Fruit fly (Drosophila melanogaster) whole organism, embryonic: ENCODE results near the gene CG4645.

ENCODE experiments used
- C15 ChIP-seq: fragments of 200-800 bp; sonication (Bioruptor generic); IDR thresholded peaks from 3 replicates; pipeline ENCODE4 v1.3.6; 2022; ENCODE audit warnings: missing biosample characterization, missing genetic modification characterization
- CG10147 ChIP-seq: fragments of 200-800 bp; sonication (Bioruptor generic); optimal IDR thresholded peaks from 2 replicates; lab custom pipeline; 2019; ENCODE audit warnings: missing biosample characterization, mild to moderate bottlenecking, missing genetic modification characterization, moderate library complexity
- CG10209 ChIP-seq: fragments of 200-800 bp; sonication (Bioruptor generic); optimal IDR thresholded peaks from 3 replicates; lab custom pipeline; 2017; ENCODE audit warnings: missing biosample characterization, mild to moderate bottlenecking, missing genetic modification characterization, missing genetic modification reagents
- CG11247 ChIP-seq: fragments of 200-800 bp; sonication (Bioruptor generic); IDR thresholded peaks from 2 replicates; pipeline ENCODE4 v1.3.6; 2022; ENCODE audit warnings: missing biosample characterization, missing genetic modification characterization
- CG11695 ChIP-seq: fragments of 200-800 bp; sonication (Bioruptor generic); IDR thresholded peaks from 3 replicates; pipeline ENCODE4 v1.3.6; 2022; ENCODE audit warnings: missing biosample characterization, missing genetic modification characterization
- CG11696 ChIP-seq: fragments of 200-800 bp; sonication (Bioruptor generic); IDR thresholded peaks from 2 replicates; pipeline ENCODE4 v1.3.6; 2022; ENCODE audit warnings: missing biosample characterization, missing genetic modification characterization
- CG12769 ChIP-seq: fragments of 200-800 bp; sonication (Bioruptor generic); optimal IDR thresholded peaks from 2 replicates; lab custom pipeline; 2019; ENCODE audit warnings: missing biosample characterization, mild to moderate bottlenecking, missing genetic modification characterization, moderate library complexity
- CG15269 ChIP-seq: fragments of 200-800 bp; sonication (Bioruptor generic); optimal IDR thresholded peaks from 2 replicates; lab custom pipeline; 2018; ENCODE audit warnings: missing biosample characterization, mild to moderate bottlenecking, missing genetic modification characterization, moderate library complexity
- CG1602 ChIP-seq: fragments of 200-800 bp; sonication (Bioruptor generic); optimal IDR thresholded peaks from 3 replicates; lab custom pipeline; 2016; ENCODE audit warnings: missing biosample characterization, missing genetic modification characterization
- CG17186 ChIP-seq: fragments of 200-800 bp; sonication (Bioruptor generic); optimal IDR thresholded peaks from 3 replicates; lab custom pipeline; 2017; ENCODE audit warnings: missing biosample characterization, missing genetic modification reagents, missing genetic modification characterization
- CG17359 ChIP-seq: fragments of 200-800 bp; sonication (Bioruptor generic); optimal IDR thresholded peaks from 3 replicates; lab custom pipeline; 2018; ENCODE audit warnings: missing biosample characterization, mild to moderate bottlenecking, missing genetic modification characterization, moderate library complexity
- CG17568 ChIP-seq: fragments of 200-800 bp; sonication (Bioruptor generic); optimal IDR thresholded peaks from 2 replicates; lab custom pipeline; 2018; ENCODE audit warnings: missing biosample characterization, mild to moderate bottlenecking, missing genetic modification characterization, moderate library complexity
- CG30020 ChIP-seq: fragments of 200-800 bp; optimal IDR thresholded peaks from 2 replicates; lab custom pipeline; 2019; ENCODE audit warnings: missing biosample characterization, mild to moderate bottlenecking, missing genetic modification characterization, moderate library complexity
- CG8388 ChIP-seq: fragments of 200-800 bp; sonication (Bioruptor generic); optimal IDR thresholded peaks from 2 replicates; lab custom pipeline; 2019; ENCODE audit warnings: missing biosample characterization, mild to moderate bottlenecking, missing genetic modification characterization, moderate library complexity
- CG9932 ChIP-seq: fragments of 200-800 bp; sonication (Bioruptor generic); IDR thresholded peaks from 2 replicates; pipeline ENCODE4 v1.3.6; 2022; ENCODE audit warnings: missing biosample characterization, missing genetic modification characterization
- CHES-1-like ChIP-seq: fragments of 200-800 bp; sonication (Bioruptor generic); optimal IDR thresholded peaks from 2 replicates; lab custom pipeline; 2016; ENCODE audit warnings: missing biosample characterization, missing genetic modification characterization
- Camta ChIP-seq: fragments of 200-800 bp; sonication (Bioruptor generic); optimal IDR thresholded peaks from 2 replicates; lab custom pipeline; 2016; ENCODE audit warnings: missing biosample characterization, missing genetic modification characterization
- Dbx ChIP-seq: fragments of 200-800 bp; sonication (Bioruptor generic); IDR thresholded peaks from 3 replicates; pipeline ENCODE4 v1.3.6; 2022; ENCODE audit warnings: missing biosample characterization, missing genetic modification characterization
- Drgx ChIP-seq: fragments of 200-800 bp; sonication (Bioruptor generic); IDR thresholded peaks from 2 replicates; pipeline ENCODE4 v1.3.6; 2022; ENCODE audit warnings: missing biosample characterization, missing genetic modification characterization
- Gsc ChIP-seq: fragments of 200-800 bp; sonication (Bioruptor generic); IDR thresholded peaks from 2 replicates; pipeline ENCODE4 v1.3.6; 2022; ENCODE audit warnings: missing biosample characterization, missing genetic modification characterization
- H2.0 ChIP-seq: fragments of 200-800 bp; sonication (Bioruptor generic); IDR thresholded peaks from 2 replicates; pipeline ENCODE4 v1.3.6; 2022; ENCODE audit warnings: missing biosample characterization, missing genetic modification characterization
- HHEX ChIP-seq: fragments of 200-800 bp; sonication (Bioruptor generic); optimal IDR thresholded peaks from 3 replicates; lab custom pipeline; 2017; ENCODE audit warnings: missing biosample characterization, mild to moderate bottlenecking, missing genetic modification characterization, missing genetic modification reagents
- HLH3B ChIP-seq: fragments of 200-800 bp; sonication (Bioruptor generic); IDR thresholded peaks from 2 replicates; pipeline ENCODE4 v1.3.6; 2022; ENCODE audit warnings: missing biosample characterization, missing genetic modification characterization
- Hand ChIP-seq: fragments of 200-800 bp; sonication (Bioruptor generic); optimal IDR thresholded peaks from 2 replicates; lab custom pipeline; 2017; ENCODE audit warnings: mild to moderate bottlenecking, missing biosample characterization, missing genetic modification reagents, missing genetic modification characterization
- Nf-YB ChIP-seq: fragments of 200-800 bp; sonication (Bioruptor generic); optimal IDR thresholded peaks from 3 replicates; lab custom pipeline; 2019; ENCODE audit warnings: missing biosample characterization, mild to moderate bottlenecking, missing genetic modification characterization, moderate library complexity
- Oaz ChIP-seq: fragments of 200-800 bp; sonication (Bioruptor generic); IDR thresholded peaks from 2 replicates; pipeline ENCODE4 v1.3.6; 2022; ENCODE audit warnings: missing biosample characterization, missing genetic modification characterization
- Pdp1 ChIP-seq, 2 experiments: fragments of 200-800 bp; sonication (Bioruptor generic); optimal IDR thresholded peaks; 3 replicates each; lab custom pipeline; 2016; ENCODE audit warnings: missing biosample characterization in 2 of 2, missing genetic modification characterization in 2 of 2, mild to moderate bottlenecking in 1 of 2, moderate library complexity in 1 of 2
- Ptx1 ChIP-seq: fragments of 200-800 bp; sonication (Bioruptor generic); IDR thresholded peaks from 2 replicates; pipeline ENCODE4 v1.3.6; 2022; ENCODE audit warnings: missing biosample characterization, missing genetic modification characterization
- Spps ChIP-seq: fragments of 200-800 bp; sonication (Bioruptor generic); optimal IDR thresholded peaks from 2 replicates; lab custom pipeline; 2018; ENCODE audit warnings: missing biosample characterization, mild to moderate bottlenecking, missing genetic modification characterization
- Ssrp ChIP-seq: fragments of 200-800 bp; sonication (Bioruptor generic); optimal IDR thresholded peaks from 2 replicates; lab custom pipeline; 2018; ENCODE audit warnings: missing biosample characterization, mild to moderate bottlenecking, missing genetic modification characterization, moderate library complexity
- Xbp1 ChIP-seq: fragments of 200-800 bp; sonication (Bioruptor generic); optimal IDR thresholded peaks from 3 replicates; lab custom pipeline; 2016; ENCODE audit warnings: missing biosample characterization, mild to moderate bottlenecking, missing genetic modification characterization
- ara ChIP-seq: fragments of 200-800 bp; sonication (Bioruptor generic); IDR thresholded peaks from 2 replicates; pipeline ENCODE4 v1.3.6; 2022; ENCODE audit warnings: missing biosample characterization, missing genetic modification characterization
- crc ChIP-seq: fragments of 200-800 bp; sonication (Bioruptor generic); optimal IDR thresholded peaks from 2 replicates; lab custom pipeline; 2016; ENCODE audit warnings: missing biosample characterization, missing genetic modification characterization
- dysf ChIP-seq: fragments of 200-800 bp; sonication (Bioruptor generic); IDR thresholded peaks from 3 replicates; pipeline ENCODE4 v1.3.6; 2022; ENCODE audit warnings: missing biosample characterization, missing genetic modification characterization
- ewg ChIP-seq: fragments of 200-800 bp; sonication (Bioruptor generic); optimal IDR thresholded peaks from 3 replicates; lab custom pipeline; 2017; ENCODE audit warnings: mild to moderate bottlenecking, missing biosample characterization, missing genetic modification reagents, missing genetic modification characterization
- exex ChIP-seq: fragments of 200-800 bp; sonication (Bioruptor generic); optimal IDR thresholded peaks from 4 replicates; lab custom pipeline; 2018; ENCODE audit warnings: missing biosample characterization, mild to moderate bottlenecking, missing genetic modification characterization, moderate library complexity
- hbn ChIP-seq: fragments of 200-800 bp; sonication (Bioruptor generic); IDR thresholded peaks from 2 replicates; pipeline ENCODE4 v1.3.6; 2022; ENCODE audit warnings: missing biosample characterization, missing genetic modification characterization; ENCODE audit not compliant: partially characterized antibody
- lmd ChIP-seq: fragments of 200-800 bp; sonication (Bioruptor generic); IDR thresholded peaks from 2 replicates; pipeline ENCODE4 v1.3.6; 2022; ENCODE audit warnings: missing biosample characterization, missing genetic modification characterization
- nmo ChIP-seq: fragments of 200-800 bp; sonication (Bioruptor generic); optimal IDR thresholded peaks from 2 replicates; lab custom pipeline; 2018; ENCODE audit warnings: missing biosample characterization, mild to moderate bottlenecking, missing genetic modification characterization, moderate library complexity
- odd ChIP-seq: fragments of 200-800 bp; sonication (Bioruptor generic); optimal IDR thresholded peaks from 2 replicates; lab custom pipeline; 2017; ENCODE audit warnings: missing biosample characterization, mild to moderate bottlenecking, missing genetic modification characterization
- prd ChIP-seq, 3 experiments: fragments of >200 bp in 2 of 3; fragments of 200-800 bp in 1 of 3; sonication (Bioruptor generic) in 1 of 3; optimal IDR thresholded peaks in 2 of 3; IDR thresholded peaks in 1 of 3; 2 replicates in 2 of 3; 3 replicates in 1 of 3; pipeline versions ENCODE4 v1.3.6 to Lab custom; 2017 to 2022; ENCODE audit warnings: missing biosample characterization in 1 of 3, missing genetic modification characterization in 1 of 3
- sens ChIP-seq: fragments of 200-800 bp; sonication (Bioruptor generic); peaks from one replicate; lab custom pipeline; 2016; ENCODE audit warnings: missing biosample characterization, missing genetic modification characterization
- sim ChIP-seq: fragments of 200-800 bp; sonication (Bioruptor generic); IDR thresholded peaks from 2 replicates; pipeline ENCODE4 v1.3.6; 2022; ENCODE audit warnings: missing biosample characterization, missing genetic modification characterization
- tna ChIP-seq: fragments of 200-800 bp; sonication (Bioruptor generic); IDR thresholded peaks from 2 replicates; pipeline ENCODE4 v1.3.6; 2022; ENCODE audit warnings: missing biosample characterization, missing genetic modification characterization; ENCODE audit not compliant: partially characterized antibody
- vvl ChIP-seq: fragments of 200-800 bp; sonication (Bioruptor generic); IDR thresholded peaks from 2 replicates; pipeline ENCODE4 v1.3.6; 2022; ENCODE audit warnings: missing biosample characterization, missing genetic modification characterization
- zen ChIP-seq: fragments of 200-800 bp; sonication (Bioruptor generic); optimal IDR thresholded peaks from 3 replicates; lab custom pipeline; 2018; ENCODE audit warnings: missing biosample characterization, mild to moderate bottlenecking, missing genetic modification characterization, moderate library complexity
- zf30C ChIP-seq: fragments of 200-800 bp; sonication (Bioruptor generic); optimal IDR thresholded peaks from 3 replicates; lab custom pipeline; 2018; ENCODE audit warnings: missing biosample characterization, mild to moderate bottlenecking, missing genetic modification characterization

CG4645 gene

DNA sequence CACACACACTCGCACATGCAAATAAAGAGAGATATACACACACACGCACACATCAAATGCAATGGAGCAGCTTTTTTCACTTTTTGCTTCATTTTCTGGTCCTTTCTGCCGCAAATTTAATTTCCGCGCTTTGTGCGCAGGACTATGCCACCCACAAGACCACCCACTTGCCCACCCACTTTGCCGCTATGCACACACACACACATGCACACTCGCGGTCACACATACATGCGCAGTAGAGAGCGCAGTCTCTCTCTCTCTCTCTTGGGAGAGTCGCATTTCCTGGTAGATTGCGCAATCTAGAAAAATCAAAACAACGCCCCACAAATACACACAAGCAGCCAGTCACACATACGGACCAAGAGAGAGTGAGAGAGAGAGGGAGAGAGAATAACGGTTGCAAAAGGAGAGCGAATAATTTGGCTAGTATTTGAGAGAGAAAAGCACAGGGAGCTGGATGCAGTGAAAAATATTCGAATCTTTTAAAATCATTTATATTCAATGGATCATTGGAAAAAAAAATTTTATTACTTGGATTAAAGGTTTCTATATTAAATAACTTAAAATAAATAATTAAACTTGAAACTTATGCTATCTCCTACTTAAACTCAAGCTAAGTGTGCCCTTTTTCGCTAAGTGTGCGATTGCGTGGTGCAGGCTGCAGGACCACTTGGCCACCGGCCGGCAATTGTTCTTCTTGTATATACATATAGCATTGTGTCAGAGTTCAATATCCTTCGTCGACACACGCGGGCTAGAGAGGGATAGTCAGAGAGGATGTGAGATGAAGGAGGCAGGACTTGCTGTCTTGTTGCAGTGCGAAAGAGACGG, 15.9 kb downstream of the CG4645 start (continued):
- TF ChIP-seq CG11695 (GFP tag; lab: Robert Waterston, UW): peak; percentile 76
- TF ChIP-seq CG15269 (tag; lab: Kevin White, UChicago): peak; percentile 46
- TF ChIP-seq Hand (GFP tag; lab: Kevin White, UChicago): peak; percentile 48
- peak; percentile 91 for TF ChIP-seq sens
- no peak for TF ChIP-seq CHES-1-like (GFP tag; lab: Kevin White, UChicago)
- no peak for TF ChIP-seq CG17568
- peak; percentile 32 for TF ChIP-seq CG30020
- peak; percentile 60 for TF ChIP-seq zen (tag; lab: Kevin White, UChicago)
- 0 out of 2 replicates have a peak, but pooled peaks have one; percentile 21 for TF ChIP-seq CG11696 (GFP tag; lab: Robert Waterston, UW)
- TF ChIP-seq Xbp1 (GFP tag; lab: Kevin White, UChicago): peak; percentile 40
- TF ChIP-seq Nf-YB (GFP tag; lab: Kevin White, UChicago): peak; percentile 35
- peak; percentile 50; the same call in 1 of the 2 replicates for TF ChIP-seq CG11247 (GFP tag; lab: Robert Waterston, UW)
- TF ChIP-seq lmd: peak; percentile 42; the same call in 1 of the 2 replicates
- TF ChIP-seq ewg: peak; percentile 84
- peak; percentile 50 for TF ChIP-seq CG8388
- no peak for TF ChIP-seq prd (optimal IDR thresholded peaks at IDR 0.05; lab: Kevin White, UChicago)
- peak; percentile 86 for TF ChIP-seq prd (GFP tag; IDR thresholded peaks at IDR 0.05; lab: Robert Waterston, UW)
- no peak for TF ChIP-seq C15 (GFP tag; lab: Robert Waterston, UW)
- peak; percentile 83 for TF ChIP-seq HLH3B
- TF ChIP-seq dysf (GFP tag; lab: Robert Waterston, UW): peak; percentile 70; the same call in 2 of the 3 replicates
- peak; percentile 57 for TF ChIP-seq nmo
- TF ChIP-seq exex (tag; lab: Kevin White, UChicago): no peak
- TF ChIP-seq Gsc (GFP tag; lab: Robert Waterston, UW): 0 out of 2 replicates have a peak, but pooled peaks have one; percentile 22
- peak; percentile 51 for TF ChIP-seq CG10209 (GFP tag; lab: Kevin White, UChicago)
- no peak for TF ChIP-seq CG12769 (tag; lab: Kevin White, UChicago)
- no peak for TF ChIP-seq hbn (GFP tag; lab: Robert Waterston, UW)
- peak; percentile 20 to 88 for TF ChIP-seq Pdp1 (GFP tag; optimal IDR thresholded peaks at IDR 0.05; lab: Kevin White, UChicago)
- TF ChIP-seq H2.0 (GFP tag; lab: Robert Waterston, UW): peak; percentile 65
- TF ChIP-seq Drgx (GFP tag; lab: Robert Waterston, UW): peak; percentile 39; the same call in 1 of the 2 replicates
- TF ChIP-seq Spps (tag; lab: Kevin White, UChicago): no peak
- TF ChIP-seq CG17186: no peak
- peak; percentile 54; the same call in 1 of the 3 replicates for TF ChIP-seq Dbx
- no peak for TF ChIP-seq tna (GFP tag; lab: Robert Waterston, UW)
- TF ChIP-seq CG10147: no peak
- TF ChIP-seq vvl (GFP tag; lab: Robert Waterston, UW): peak; percentile 87
- peak; percentile 78 for TF ChIP-seq Ptx1
- peak; percentile 28; the same call in 1 of the 2 replicates for TF ChIP-seq CG9932 (GFP tag; lab: Robert Waterston, UW)
- peak; percentile 0 for TF ChIP-seq odd
- 0 out of 2 replicates have a peak, but pooled peaks have one; percentile 30 for TF ChIP-seq Oaz (GFP tag; lab: Robert Waterston, UW)
- 0 out of 2 replicates have a peak, but pooled peaks have one; percentile 39 for TF ChIP-seq sim (GFP tag; lab: Robert Waterston, UW)
- TF ChIP-seq HHEX: peak; percentile 62
- TF ChIP-seq ara (GFP tag; lab: Robert Waterston, UW): peak; percentile 80
- TF ChIP-seq crc (GFP tag; lab: Kevin White, UChicago): no peak
- TF ChIP-seq Camta: peak; percentile 1
- TF ChIP-seq CG1602 (GFP tag; lab: Kevin White, UChicago): peak; percentile 29
- TF ChIP-seq Ssrp (tag; lab: Kevin White, UChicago): peak; percentile 32
- TF ChIP-seq zf30C (GFP tag; lab: Kevin White, UChicago): peak; percentile 79
- peak; percentile 53 for TF ChIP-seq CG17359 (tag; lab: Kevin White, UChicago)
